Worm (Caenorhabditis elegans) whole organism, young adult: ENCODE data around the gene W02B12.16.

Experiments used
- C06A6.2 ChIP-seq: fragments of 200-800 bp; sonication (Bioruptor generic); conservative IDR thresholded peaks from 2 replicates; pipeline ENCODE4 v1.3.6; 2022; ENCODE audit warnings: missing genetic modification characterization, missing compliant biosample characterization
- F57A8.1 ChIP-seq: fragments of 200-800 bp; sonication (Bioruptor generic); optimal IDR thresholded peaks from 2 replicates; lab custom pipeline; 2018; ENCODE audit warnings: mild to moderate bottlenecking, missing genetic modification characterization, moderate library complexity, missing compliant biosample characterization
- ama-1 ChIP-seq, 3 experiments: fragments of 150-350 bp in 1 of 3; sonication (generic microtip) in 2 of 3; optimal IDR thresholded peaks; 2 replicates each; lab custom pipeline; 2014 to 2018; ENCODE audit warnings: missing biosample characterization in 2 of 3, missing genetic modification characterization in 2 of 3, missing genetic modification reagents in 2 of 3
- attf-5 ChIP-seq: fragments of 200-800 bp; sonication (Bioruptor generic); optimal IDR thresholded peaks from 2 replicates; lab custom pipeline; 2018; ENCODE audit warnings: mild to moderate bottlenecking, missing genetic modification characterization, missing compliant biosample characterization
- ets-4 ChIP-seq: fragments of 200-800 bp; sonication (Bioruptor generic); optimal IDR thresholded peaks from 2 replicates; lab custom pipeline; 2018; ENCODE audit warnings: mild to moderate bottlenecking, missing genetic modification characterization, missing compliant biosample characterization
- hsf-1 ChIP-seq: fragments of 200-800 bp; sonication (Bioruptor generic); IDR thresholded peaks from 2 replicates; pipeline ENCODE4 v1.3.6; 2022; ENCODE audit warnings: missing genetic modification reagents, missing genetic modification characterization, missing compliant biosample characterization
- lsl-1 ChIP-seq: fragments of 200-800 bp; sonication (Bioruptor generic); optimal IDR thresholded peaks from 2 replicates; lab custom pipeline; 2018; ENCODE audit warnings: mild to moderate bottlenecking, missing genetic modification characterization, moderate library complexity, missing compliant biosample characterization
- madf-3 ChIP-seq: fragments of 200-800 bp; sonication (Bioruptor generic); IDR thresholded peaks from 2 replicates; pipeline ENCODE4 v1.3.6; 2022; ENCODE audit warnings: missing genetic modification reagents, missing genetic modification characterization, missing compliant biosample characterization
- nfya-1 ChIP-seq: sonication (generic microtip); optimal IDR thresholded peaks from 2 replicates; lab custom pipeline; 2017; ENCODE audit warnings: antibody characterized with exemption, missing compliant biosample characterization, missing genetic modification characterization, borderline replicate concordance; ENCODE audit not compliant: insufficient read depth
- nhr-120 ChIP-seq: fragments of 200-800 bp; sonication (Bioruptor generic); IDR thresholded peaks from 2 replicates; pipeline ENCODE4 v1.3.6; 2022; ENCODE audit warnings: missing genetic modification characterization, missing compliant biosample characterization
- nhr-80 ChIP-seq: sonication (generic microtip); optimal IDR thresholded peaks from 2 replicates; lab custom pipeline; 2016; ENCODE audit warnings: missing genetic modification characterization, missing compliant biosample characterization
- rpc-1 ChIP-seq, 2 experiments: fragments of 150-350 bp in 1 of 2; sonication (generic microtip) in 1 of 2; optimal IDR thresholded peaks; 2 replicates each; lab custom pipeline; 2014 to 2018; ENCODE audit warnings: missing biosample characterization in 1 of 2, missing genetic modification characterization in 1 of 2, missing genetic modification reagents in 1 of 2, missing genotype in 1 of 2
- tbx-9 ChIP-seq: sonication (generic microtip); optimal IDR thresholded peaks from 2 replicates; lab custom pipeline; 2016; ENCODE audit warnings: borderline replicate concordance, missing genetic modification characterization, inconsistent platforms, missing compliant biosample characterization

DNA sequence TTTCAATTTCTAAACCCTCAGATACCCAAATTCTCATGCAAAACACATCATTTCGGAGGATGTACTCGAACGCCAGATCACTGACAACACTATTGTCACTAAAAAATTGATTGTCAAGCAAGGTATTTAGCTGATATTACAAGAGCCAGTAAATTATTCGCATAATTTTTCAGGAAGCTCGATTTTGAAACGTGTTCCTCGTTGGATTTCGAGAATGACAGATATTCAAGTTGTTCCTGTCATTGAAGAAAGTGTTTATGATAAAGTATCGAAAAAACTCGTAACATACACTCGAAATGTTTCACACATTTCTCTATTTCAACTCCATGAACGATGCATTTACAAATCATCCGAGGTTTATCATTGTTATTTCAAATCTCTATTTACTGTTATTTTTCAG is 19.5 kb upstream of the W02B12.16 start:
- TF ChIP-seq nhr-80 (tag; lab: Kevin White, UChicago): no peak
- no peak for TF ChIP-seq hsf-1 (GFP tag; lab: Robert Waterston, UW)
- TF ChIP-seq nfya-1 (tag; lab: Kevin White, UChicago): no peak
- TF ChIP-seq tbx-9 (tag; lab: Kevin White, UChicago): no peak
- no peak for TF ChIP-seq rpc-1 (optimal IDR thresholded peaks at IDR 0.05; lab: Kevin White, UChicago)
- no peak for TF ChIP-seq rpc-1 (tag; optimal IDR thresholded peaks at IDR 0.05; lab: Kevin White, UChicago)
- TF ChIP-seq ama-1 (optimal IDR thresholded peaks at IDR 0.05; lab: Kevin White, UChicago): no peak
- TF ChIP-seq ama-1 (GFP tag; optimal IDR thresholded peaks at IDR 0.05; lab: Kevin White, UChicago): no peak
- TF ChIP-seq ets-4 (GFP tag; lab: Kevin White, UChicago): no peak
- TF ChIP-seq lsl-1 (GFP tag; lab: Kevin White, UChicago): no peak
- TF ChIP-seq F57A8.1 (GFP tag; lab: Kevin White, UChicago): no peak
- TF ChIP-seq attf-5: no peak
- TF ChIP-seq C06A6.2: no peak
- no peak for TF ChIP-seq madf-3
- no peak for TF ChIP-seq nhr-120 (GFP tag; lab: Robert Waterston, UW)
